Fruit fly (Drosophila melanogaster): ENCODE results near the gene Socs16D.
A peak's percentile ranks its signal among the peaks of the same experiment; 100 is the strongest.

DNA sequence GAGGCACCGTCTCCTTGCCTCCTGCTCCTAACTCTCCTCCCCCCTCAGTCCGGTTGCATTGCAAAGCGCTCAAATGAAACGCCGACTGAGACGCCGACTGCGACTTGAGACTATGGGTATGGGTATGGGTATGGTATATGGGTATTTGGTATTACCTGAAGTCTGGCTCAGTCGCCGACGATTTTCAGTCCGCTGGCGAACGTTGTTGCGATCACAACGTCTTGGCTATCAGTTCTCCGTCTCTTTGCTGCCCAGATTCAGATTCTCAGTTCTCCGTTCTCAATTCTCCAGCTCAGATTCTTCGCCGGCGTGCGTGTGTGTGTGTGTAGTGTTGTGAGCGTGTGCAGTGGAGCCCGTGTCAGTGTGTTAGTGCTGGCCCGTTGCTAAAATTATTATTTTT lies 3.3 kb upstream of the Socs16D start, which contains the start of gene CG6398:
- peak; percentile 64 for TF ChIP-seq CG13204 (GFP tag; optimal IDR thresholded peaks at IDR 0.05)
- TF ChIP-seq rn (GFP tag; IDR thresholded peaks at IDR 0.05): no peak
- TF ChIP-seq CG8301 (tag; optimal IDR thresholded peaks at IDR 0.05): no peak
- no peak for TF ChIP-seq CG34367 (tag; optimal IDR thresholded peaks at IDR 0.05)
- TF ChIP-seq CG14655 (GFP tag; optimal IDR thresholded peaks at IDR 0.05): no peak
- TF ChIP-seq Ets98B (GFP tag; IDR thresholded peaks at IDR 0.05): peak; percentile 37; the same call in 1 of the 2 replicates
- peak; percentile 44; the same call in 1 of the 3 replicates for TF ChIP-seq CG4496 (GFP tag; IDR thresholded peaks at IDR 0.05)
- no peak for TF ChIP-seq D1 (tag; optimal IDR thresholded peaks at IDR 0.05)

Measured in whole organism, pupa.